Fruit fly (Drosophila melanogaster) whole organism, larva: Measurements from ENCODE around the gene CG8534.

ENCODE experiments used
- noc ChIP-seq: fragments of 200-800 bp; sonication (Bioruptor generic); optimal IDR thresholded peaks from 3 replicates; lab custom pipeline; 2019; ENCODE audit warnings: missing biosample characterization, mild to moderate bottlenecking, missing genetic modification characterization, moderate library complexity

The CG8534 gene

DNA sequence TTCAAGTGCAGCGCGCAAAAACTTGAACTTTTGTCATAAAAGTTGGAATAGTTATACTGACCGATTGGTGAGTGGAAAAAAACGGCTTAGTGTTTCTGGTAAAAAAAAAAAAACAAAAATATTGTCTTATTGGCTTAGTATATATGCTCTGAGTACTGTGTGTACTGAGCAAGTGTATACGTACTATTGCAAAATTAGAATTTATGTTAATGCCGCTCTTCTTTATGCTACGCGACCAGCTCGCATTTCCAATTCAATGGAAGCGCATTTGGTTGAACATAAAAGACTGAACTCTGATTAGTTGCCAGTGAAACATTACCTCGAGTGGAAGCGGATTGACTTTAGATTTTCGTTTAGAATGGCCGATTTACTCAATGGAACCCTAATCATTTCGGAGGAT, at the start of gene CG8534:
Gene CG8534, plus strand, starts transcription at position 301 of the 400 bp plus-strand sequence.
- TF ChIP-seq noc: no peak

- TF ChIP-seq noc: no peak
Observed at dm6 chr3R:9762955-9763931, 49.3 kb upstream of the CG8534 start, which contains the start of the genes Snap24 and CG8478. Gene Snap24 (minus strand): TSS chr3R:9763150. Gene CG8478 (plus strand): TSS chr3R:9763650.

- TF ChIP-seq noc: peak; percentile 49
Observed at dm6 chr3R:9767620-9768592, 44.6 kb upstream of the CG8534 start, which contains the start of gene Naa80. Gene Naa80 (plus strand): TSS chr3R:9767834.

dm6 chr3R:9768884-9769283, 43.7 kb upstream of the CG8534 start, which contains the start of gene MED6:
Gene MED6 (minus strand): TSS chr3R:9768984.
- no peak for TF ChIP-seq noc

DNA sequence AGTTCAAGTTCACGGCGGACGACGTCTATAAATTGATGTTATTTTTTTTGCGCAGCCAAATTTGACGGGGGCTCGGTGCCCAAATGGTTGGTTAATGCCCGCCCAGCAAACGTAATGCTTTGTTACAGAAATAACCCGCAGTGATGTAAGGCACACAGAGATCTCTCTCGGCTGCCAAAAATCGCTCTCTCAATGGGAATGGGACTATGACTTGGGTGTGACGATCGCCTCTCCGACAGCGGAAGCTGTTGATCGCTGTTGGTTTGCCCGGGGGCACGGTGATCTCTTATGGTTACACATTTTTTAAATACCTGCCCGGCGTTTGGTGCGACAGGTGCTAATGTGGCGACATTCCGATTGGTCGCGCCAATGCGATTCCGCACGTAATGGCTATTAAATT, 42.4 kb upstream of the CG8534 start:
- TF ChIP-seq noc: no peak

DNA sequence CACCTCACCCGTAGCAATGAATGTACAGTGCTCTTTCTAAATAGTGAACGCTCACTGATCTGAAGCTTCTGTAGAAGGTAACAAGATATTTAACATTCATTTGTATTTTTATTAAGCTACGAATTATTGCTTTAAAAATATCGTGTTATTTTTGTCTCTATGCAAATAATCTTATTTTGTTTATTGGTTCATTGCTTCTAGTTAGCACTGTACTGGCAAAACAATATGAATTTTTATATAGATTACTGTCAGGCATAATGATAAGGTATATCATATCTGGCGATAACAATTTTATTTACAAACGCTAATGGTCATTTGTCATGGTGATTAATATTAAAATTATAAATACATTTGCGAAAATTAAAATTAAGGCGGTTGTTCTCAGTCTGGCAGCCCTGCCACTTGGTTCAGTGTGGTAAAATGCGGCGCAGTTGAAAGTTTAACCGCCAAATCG, 41.0 kb upstream of the CG8534 start, which contains the start of gene CG9471:
Gene CG9471, minus strand, starts transcription at position 24 of the 454 bp plus-strand sequence.
- TF ChIP-seq noc: peak; percentile 97

DNA sequence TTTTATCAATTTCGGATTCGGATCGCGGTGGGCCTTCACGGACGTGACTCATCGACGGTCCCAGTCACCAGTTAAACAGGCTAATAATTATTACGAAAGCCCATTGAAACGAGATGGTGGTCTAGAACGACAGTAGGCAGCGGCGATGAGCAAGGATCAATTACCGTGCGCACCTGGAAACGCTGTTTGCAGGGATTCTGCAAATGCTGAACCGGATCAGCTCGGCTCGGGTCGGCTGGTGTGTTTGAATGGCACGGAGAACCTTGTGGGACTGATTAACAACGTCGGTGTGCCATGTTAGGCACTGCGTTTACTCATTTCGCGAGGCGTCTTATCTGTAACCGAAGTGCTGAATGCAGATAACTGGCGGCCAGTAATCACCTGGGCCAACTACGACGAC, 38.4 kb upstream of the CG8534 start, which contains the start of gene Whamy:
Gene Whamy, minus strand, starts transcription at position 273 of the 400 bp plus-strand sequence.
- TF ChIP-seq noc: peak; percentile 73

DNA sequence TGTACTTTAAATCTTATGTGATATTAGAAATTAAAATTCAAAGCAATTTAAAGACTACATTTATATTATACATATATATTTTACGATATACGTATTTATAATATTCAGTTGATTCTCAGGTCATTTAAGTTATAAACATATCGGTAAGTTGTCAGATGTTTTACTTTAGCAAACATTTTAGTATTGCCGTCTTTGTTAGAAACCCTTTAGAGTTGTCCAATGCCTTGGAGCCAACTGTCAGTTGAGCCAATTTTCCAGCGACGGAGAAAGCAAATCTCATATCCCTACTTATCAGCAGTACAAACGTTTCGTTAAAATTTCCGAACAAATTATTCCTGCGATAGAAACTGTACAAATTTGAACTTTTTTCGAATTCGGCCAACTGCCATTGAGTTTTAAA, 37.7 kb upstream of the CG8534 start, which contains the start of gene topi:
Gene topi, plus strand, starts transcription at position 301 of the 400 bp plus-strand sequence.
- no peak for TF ChIP-seq noc

DNA sequence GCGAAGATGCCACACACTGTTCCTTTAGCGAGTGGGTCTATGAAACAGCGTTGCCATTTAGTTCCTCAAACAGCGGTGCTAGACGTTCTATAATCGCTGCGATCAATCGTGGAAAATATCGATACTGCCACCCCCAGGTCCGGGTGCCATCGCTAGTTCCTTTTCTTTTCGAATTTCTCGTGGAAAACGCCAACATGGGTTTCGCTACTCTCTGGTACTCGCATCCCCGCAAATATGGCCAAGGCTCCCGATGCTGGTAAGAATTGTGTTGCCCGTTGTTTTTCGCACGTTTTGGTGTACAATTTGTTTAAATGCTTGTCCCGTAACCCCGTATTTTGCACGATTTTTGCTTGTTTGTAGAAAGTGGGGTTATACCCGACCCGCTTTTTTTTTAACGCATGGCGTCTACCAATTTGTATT, 34.6 kb upstream of the CG8534 start, which contains the start of gene RpS29:
Gene RpS29, plus strand, starts transcription at position 102 of the 420 bp plus-strand sequence.
- peak; percentile 73 for TF ChIP-seq noc

- TF ChIP-seq noc: no peak
Observed at dm6 chr3R:9779764-9780163, 32.8 kb upstream of the CG8534 start, which contains the start of gene CG12947. Gene CG12947 (plus strand): TSS chr3R:9780064.

- no peak for TF ChIP-seq noc
Observed at dm6 chr3R:9783240-9783917, 29.2 kb upstream of the CG8534 start.

dm6 chr3R:9784341-9785062, 28.0 kb upstream of the CG8534 start, which contains the start of the genes MtnA and CG8500:
Gene MtnA (minus strand): TSS chr3R:9784370.
Gene CG8500 (plus strand): TSS chr3R:9784653.
- no peak for TF ChIP-seq noc

DNA sequence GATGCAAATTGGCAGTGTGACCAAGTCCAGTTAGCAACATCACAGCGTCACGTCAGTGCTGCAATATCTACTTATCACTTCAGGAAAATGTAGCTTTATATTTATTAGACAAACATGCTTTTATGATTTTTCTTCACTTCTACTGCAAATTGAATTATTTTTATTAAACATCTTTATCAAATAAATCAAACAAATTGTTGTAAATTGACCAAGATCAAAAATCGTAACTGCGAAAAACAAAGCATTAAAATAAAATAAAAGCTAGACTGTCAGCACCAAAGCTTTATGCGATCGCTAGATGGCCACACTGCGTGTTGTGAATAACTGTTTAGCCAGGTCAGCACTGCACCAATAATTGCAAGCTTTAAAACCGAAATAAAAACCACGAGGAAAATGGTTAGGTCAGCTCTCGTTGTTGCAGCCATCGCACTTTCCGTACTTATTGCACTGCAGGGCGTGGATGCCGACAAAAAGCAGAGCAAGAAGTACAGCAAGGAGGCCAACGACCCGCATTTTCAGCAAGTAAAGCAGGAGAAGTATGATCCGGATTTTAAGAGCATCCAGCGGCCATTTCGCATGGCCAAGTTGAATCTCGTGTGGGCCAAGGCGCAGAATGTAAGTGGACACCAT, 21.3 kb upstream of the CG8534 start, which contains the start of the genes CG12945 and CG8507:
Gene CG12945, minus strand, starts transcription at position 45 of the 630 bp plus-strand sequence.
Gene CG8507, plus strand, starts transcription at position 307 of the 630 bp plus-strand sequence.
- peak; percentile 50 for TF ChIP-seq noc

- TF ChIP-seq noc: no peak
Observed at dm6 chr3R:9793018-9793417, 19.5 kb upstream of the CG8534 start, which contains the start of gene CG8516. Gene CG8516 (plus strand): TSS chr3R:9793295.
